Fruit fly (Drosophila melanogaster) whole organism, wandering third instar larva: ENCODE measurements around the gene CheB38b.

Experiments used
- Abd-B ChIP-seq: fragments of >200 bp; optimal IDR thresholded peaks from 2 replicates; lab custom pipeline; 2017; ENCODE audit warnings: missing biosample characterization, missing genetic modification characterization
- CG32264 ChIP-seq: fragments of 200-800 bp; sonication (Bioruptor generic); optimal IDR thresholded peaks from 2 replicates; lab custom pipeline; 2016; ENCODE audit warnings: missing biosample characterization, missing genetic modification characterization
- CG9705 ChIP-seq: fragments of 200-800 bp; sonication (Bioruptor generic); optimal IDR thresholded peaks from 2 replicates; lab custom pipeline; 2018; ENCODE audit warnings: missing biosample characterization, mild to moderate bottlenecking, missing genetic modification characterization
- Dif ChIP-seq: fragments of 200-275, 200-300 bp; sonication (Bioruptor generic); optimal IDR thresholded peaks from 2 replicates; lab custom pipeline; 2018; ENCODE audit warnings: missing biosample characterization, missing genetic modification characterization; ENCODE audit not compliant: partially characterized antibody
- GATAd ChIP-seq: sonication (Bioruptor generic); optimal IDR thresholded peaks from 2 replicates; lab custom pipeline; 2016; ENCODE audit warnings: missing biosample characterization, missing genetic modification characterization
- HLH106 ChIP-seq: fragments of 200-800 bp; optimal IDR thresholded peaks from 3 replicates; lab custom pipeline; 2019; ENCODE audit warnings: missing biosample characterization, mild to moderate bottlenecking, missing genetic modification characterization, moderate library complexity
- Hr78 ChIP-seq: fragments of >200 bp; optimal IDR thresholded peaks from 2 replicates; lab custom pipeline; 2017; ENCODE audit warnings: missing biosample characterization, missing genetic modification characterization
- Hr83 ChIP-seq: fragments of 200-300 bp; sonication (Bioruptor generic); optimal IDR thresholded peaks from 2 replicates; lab custom pipeline; 2016; ENCODE audit warnings: missing biosample characterization, mild to moderate bottlenecking, missing genetic modification characterization, moderate library complexity; ENCODE audit not compliant: poor library complexity, severe bottlenecking
- Jra ChIP-seq: sonication (Bioruptor generic); optimal IDR thresholded peaks from 2 replicates; lab custom pipeline; 2016; ENCODE audit warnings: missing biosample characterization, missing genetic modification characterization
- Mio ChIP-seq: sonication (Bioruptor generic); optimal IDR thresholded peaks from 2 replicates; lab custom pipeline; 2016; ENCODE audit warnings: missing biosample characterization, missing genetic modification characterization
- Myc ChIP-seq: fragments of >200 bp; optimal IDR thresholded peaks from 2 replicates; lab custom pipeline; 2017
- N ChIP-seq: fragments of >200 bp; optimal IDR thresholded peaks from 2 replicates; lab custom pipeline; 2018; ENCODE audit warnings: missing biosample characterization, missing external identifiers, missing genetic modification characterization
- OdsH ChIP-seq: fragments of 200-800 bp; sonication (Bioruptor generic); optimal IDR thresholded peaks from 2 replicates; lab custom pipeline; 2016; ENCODE audit warnings: missing biosample characterization, mild to moderate bottlenecking, missing genetic modification characterization
- Rel ChIP-seq, 2 experiments: fragments of 200-800 bp; sonication (Bioruptor generic) in 1 of 2; optimal IDR thresholded peaks; 2 replicates in 1 of 2; 3 replicates in 1 of 2; lab custom pipeline; 2016 to 2019; ENCODE audit warnings: mild to moderate bottlenecking in 2 of 2, missing biosample characterization in 2 of 2, missing genetic modification characterization in 2 of 2, moderate library complexity in 1 of 2
- Sp1 ChIP-seq: fragments of 200-800 bp; sonication (Bioruptor generic); optimal IDR thresholded peaks from 3 replicates; lab custom pipeline; 2019; ENCODE audit warnings: missing biosample characterization, mild to moderate bottlenecking, missing genetic modification characterization, moderate library complexity
- Vsx2 ChIP-seq: fragments of 200-300, 225-300 bp; sonication (Bioruptor generic); optimal IDR thresholded peaks from 2 replicates; lab custom pipeline; 2018; ENCODE audit warnings: missing biosample characterization, missing genetic modification characterization; ENCODE audit not compliant: partially characterized antibody
- br ChIP-seq: fragments of 200-800 bp; sonication (Bioruptor generic); optimal IDR thresholded peaks from 2 replicates; lab custom pipeline; 2016; ENCODE audit warnings: missing biosample characterization, missing genetic modification characterization
- brk ChIP-seq: fragments of 200-800 bp; sonication (Bioruptor generic); optimal IDR thresholded peaks from 2 replicates; lab custom pipeline; 2016; ENCODE audit warnings: missing biosample characterization, mild to moderate bottlenecking, missing genetic modification characterization
- dl ChIP-seq, 2 experiments: fragments of 175-275, 200-275 bp in 1 of 2; fragments of 200-275 bp in 1 of 2; sonication (Bioruptor generic); optimal IDR thresholded peaks; lab custom pipeline; 2018; ENCODE audit warnings: mild to moderate bottlenecking in 2 of 2, missing biosample characterization in 2 of 2, missing genetic modification characterization in 2 of 2, moderate library complexity in 2 of 2; ENCODE audit not compliant: partially characterized antibody in 2 of 2, insufficient read depth in 1 of 2
- dmrt93B ChIP-seq: fragments of 200-800 bp; sonication (Bioruptor generic); optimal IDR thresholded peaks from 2 replicates; lab custom pipeline; 2018; ENCODE audit warnings: missing biosample characterization, mild to moderate bottlenecking, missing genetic modification characterization
- dsf ChIP-seq: sonication (Bioruptor generic); optimal IDR thresholded peaks from 2 replicates; lab custom pipeline; 2016; ENCODE audit warnings: missing biosample characterization, missing genetic modification characterization, borderline replicate concordance
- ey ChIP-seq: fragments of 200-800 bp; sonication (Bioruptor generic); optimal IDR thresholded peaks from 2 replicates; lab custom pipeline; 2016; ENCODE audit warnings: missing biosample characterization, missing genetic modification characterization
- foxo ChIP-seq, 2 experiments: fragments of 200-800 bp; sonication (Bioruptor generic); optimal IDR thresholded peaks; 2 replicates in 1 of 2; 3 replicates in 1 of 2; lab custom pipeline; 2016 to 2017; ENCODE audit warnings: missing biosample characterization in 2 of 2, missing genetic modification characterization in 2 of 2
- fru ChIP-seq: fragments of 200-800 bp; sonication (Bioruptor generic); optimal IDR thresholded peaks from 3 replicates; lab custom pipeline; 2016; ENCODE audit warnings: missing biosample characterization, mild to moderate bottlenecking, missing genetic modification characterization
- h ChIP-seq: fragments of 200-800 bp; sonication (Bioruptor generic); optimal IDR thresholded peaks from 3 replicates; lab custom pipeline; 2016; ENCODE audit warnings: missing biosample characterization, mild to moderate bottlenecking, missing genetic modification characterization
- jim ChIP-seq: fragments of 175-275, 200-325 bp; sonication (Bioruptor generic); optimal IDR thresholded peaks from 2 replicates; lab custom pipeline; 2016; ENCODE audit warnings: missing biosample characterization, mild to moderate bottlenecking, missing genetic modification characterization
- lola ChIP-seq: fragments of >200 bp; optimal IDR thresholded peaks from 2 replicates; lab custom pipeline; 2017; ENCODE audit warnings: missing biosample characterization, missing genetic modification characterization
- psq ChIP-seq: fragments of 200-800 bp; sonication (Bioruptor generic); optimal IDR thresholded peaks from 3 replicates; lab custom pipeline; 2017; ENCODE audit warnings: missing biosample characterization, mild to moderate bottlenecking, missing genetic modification characterization, moderate library complexity
- rgr ChIP-seq: fragments of 200-800 bp; sonication (Bioruptor generic); optimal IDR thresholded peaks from 3 replicates; lab custom pipeline; 2016; ENCODE audit warnings: missing biosample characterization, mild to moderate bottlenecking, missing genetic modification characterization
- sage ChIP-seq: fragments of 200-800 bp; sonication (Bioruptor generic); optimal IDR thresholded peaks from 2 replicates; lab custom pipeline; 2016; ENCODE audit warnings: missing biosample characterization, mild to moderate bottlenecking, missing genetic modification characterization
- usp ChIP-seq: fragments of >200 bp; optimal IDR thresholded peaks from 2 replicates; lab custom pipeline; 2017; ENCODE audit warnings: missing biosample characterization, missing genetic modification characterization
- woc ChIP-seq: sonication (Bioruptor generic); optimal IDR thresholded peaks from 2 replicates; lab custom pipeline; 2016; ENCODE audit warnings: missing biosample characterization, mild to moderate bottlenecking, missing genetic modification characterization

CheB38b gene

dm6 chr2L:20822489-20823195 is 5.6 kb upstream of the CheB38b start, which contains the start of gene CG9331:
Gene CG9331 (plus strand): TSS chr2L:20822828.
- no peak for TF ChIP-seq lola
- TF ChIP-seq Vsx2 (GFP tag; lab: Kevin White, UChicago) = peak; percentile 53
- no peak for TF ChIP-seq CG32264
- TF ChIP-seq dl (GFP tag; optimal IDR thresholded peaks at IDR 0.05; lab: Kevin White, UChicago; ENCODE audit: insufficient read depth in 1 of 2, partially characterized antibody in 2 of 2) = peak in 1 of 2 experiments; percentile 59
- peak; percentile 5 for TF ChIP-seq woc (GFP tag; lab: Kevin White, UChicago)
- TF ChIP-seq Jra (GFP tag; lab: Kevin White, UChicago) = no peak
- no peak for TF ChIP-seq Rel (GFP tag; optimal IDR thresholded peaks at IDR 0.05; lab: Kevin White, UChicago)
- TF ChIP-seq Rel (tag; optimal IDR thresholded peaks at IDR 0.05; lab: Kevin White, UChicago) = peak; percentile 56
- peak; percentile 14 for TF ChIP-seq psq
- TF ChIP-seq Dif (GFP tag; lab: Kevin White, UChicago) = peak; percentile 38

dm6 chr2L:20822025-20822371 is 4.9 kb upstream of the CheB38b start:
- TF ChIP-seq sage (GFP tag; lab: Kevin White, UChicago) (no peak), OdsH (GFP tag; lab: Kevin White, UChicago) (no peak), GATAd (GFP tag; lab: Kevin White, UChicago) (no peak), N (GFP tag; lab: Kevin White, UChicago) (peak; percentile 10), fru (GFP tag; lab: Kevin White, UChicago) (no peak), br (no peak), lola (no peak), foxo (GFP tag; optimal IDR thresholded peaks at IDR 0.05; lab: Kevin White, UChicago) (no peak)

dm6 chr2L:20821249-20822024 is 4.4 kb upstream of the CheB38b start:
- TF ChIP-seq h (peak; percentile 8), Sp1 (GFP tag; lab: Kevin White, UChicago) (no peak), foxo (GFP tag; optimal IDR thresholded peaks at IDR 0.05; lab: Kevin White, UChicago) (no peak), fru (GFP tag; lab: Kevin White, UChicago) (no peak), Abd-B (no peak), sage (GFP tag; lab: Kevin White, UChicago) (no peak), Rel (GFP tag; optimal IDR thresholded peaks at IDR 0.05; lab: Kevin White, UChicago) (no peak), Rel (tag; optimal IDR thresholded peaks at IDR 0.05; lab: Kevin White, UChicago) (peak; percentile 26), Dif (GFP tag; lab: Kevin White, UChicago) (peak; percentile 80), brk (GFP tag; lab: Kevin White, UChicago) (no peak), CG9705 (GFP tag; lab: Kevin White, UChicago) (no peak), OdsH (GFP tag; lab: Kevin White, UChicago) (no peak), dsf (no peak), Myc (lab: Kevin White, UChicago) (no peak), Hr78 (no peak), N (GFP tag; lab: Kevin White, UChicago) (no peak), Jra (GFP tag; lab: Kevin White, UChicago) (no peak), ey (GFP tag; lab: Kevin White, UChicago) (no peak), HLH106 (tag; lab: Kevin White, UChicago) (no peak), jim (GFP tag; lab: Kevin White, UChicago) (no peak), Vsx2 (GFP tag; lab: Kevin White, UChicago) (peak; percentile 71), Mio (GFP tag; lab: Kevin White, UChicago) (no peak), dl (GFP tag; optimal IDR thresholded peaks at IDR 0.05; lab: Kevin White, UChicago; ENCODE audit: insufficient read depth in 1 of 2, partially characterized antibody in 2 of 2) (peak; percentile 69 to 87), woc (GFP tag; lab: Kevin White, UChicago) (no peak), usp (GFP tag; lab: Kevin White, UChicago) (no peak), Hr83 (no peak), psq (peak; percentile 3), rgr (GFP tag; lab: Kevin White, UChicago) (no peak), dmrt93B (GFP tag; lab: Kevin White, UChicago) (no peak)
